In the genomic region with DNA sequence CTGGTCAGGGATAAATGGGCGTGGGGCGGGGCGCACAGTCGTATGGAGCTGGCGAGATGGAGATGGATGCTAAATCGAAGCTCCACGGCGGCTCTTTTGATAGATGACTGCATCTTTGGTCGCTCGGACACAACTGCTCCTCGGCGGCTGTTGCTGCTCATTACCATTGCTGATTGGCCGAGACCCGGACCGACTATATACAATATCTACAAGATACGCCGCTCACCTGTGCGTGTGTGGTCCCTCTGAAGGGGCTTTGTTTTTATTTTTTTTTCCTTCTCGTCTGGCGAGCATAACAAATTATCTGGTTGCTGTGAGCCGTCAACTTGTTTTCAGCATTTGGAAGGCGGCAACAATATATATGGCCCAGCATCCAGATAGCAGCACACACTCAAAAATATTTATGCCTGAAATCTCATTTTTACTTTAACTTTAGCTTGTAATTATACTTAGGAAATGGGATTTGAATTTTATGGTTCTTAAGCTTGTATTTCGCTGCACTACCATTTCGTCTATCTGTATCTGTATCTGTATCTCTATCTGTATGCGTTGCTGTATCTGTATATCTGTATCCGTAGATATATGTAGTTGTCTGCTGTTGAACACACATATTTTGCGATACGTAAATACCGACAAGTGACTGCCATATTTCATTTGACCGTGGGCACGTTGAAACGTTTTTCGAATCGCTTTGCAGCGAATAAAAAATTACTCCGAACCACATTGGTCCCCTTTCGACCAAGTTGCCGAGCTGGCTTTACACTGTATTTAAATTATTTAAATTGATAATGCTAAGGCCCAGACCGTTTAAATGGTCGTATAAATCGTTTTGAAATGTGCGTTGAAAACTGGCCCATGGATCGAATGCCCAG, we compare ENCODE assay signal across 2 fruit fly cellular contexts.
TF ChIP-seq lines count a peak whose summit lies in the region.

No protein-coding gene starts in this region.

TF ChIP-seq in whole organism, embryonic, 481 proteins besides CTCF, POLR2A, EP300 and RAD21 (continued from another document):
- TF ChIP-seq ash1 (GFP tag; optimal IDR thresholded peaks at IDR 0.05; lab: Kevin White, UChicago) (no peak), D19A (tag; optimal IDR thresholded peaks at IDR 0.05; lab: Kevin White, UChicago) (no peak), gcm2 (GFP tag; optimal IDR thresholded peaks at IDR 0.05; lab: Kevin White, UChicago) (no peak), Awh (GFP tag; IDR thresholded peaks at IDR 0.05; lab: Robert Waterston, UW) (peak; percentile 85), C15 (GFP tag; IDR thresholded peaks at IDR 0.05; lab: Robert Waterston, UW) (no peak), CG13296 (GFP tag; optimal IDR thresholded peaks at IDR 0.05; lab: Kevin White, UChicago) (no peak), Ets65A (GFP tag; lab: Kevin White, UChicago) (peak; percentile 88), CG8359 (GFP tag; optimal IDR thresholded peaks at IDR 0.05; lab: Kevin White, UChicago; ENCODE audit: borderline replicate concordance) (peak; percentile 6)

TF ChIP-seq in whole organism, prepupa, 60 proteins besides CTCF, POLR2A, EP300 and RAD21 (continued from another document):
- TF ChIP-seq eg (GFP tag; IDR thresholded peaks at IDR 0.05; lab: Robert Waterston, UW) (0 out of 3 replicates have a peak, but pooled peaks have one; percentile 17), CG15336 (GFP tag; IDR thresholded peaks at IDR 0.05; lab: Robert Waterston, UW) (peak; percentile 39), topi (GFP tag; optimal IDR thresholded peaks at IDR 0.05; lab: Kevin White, UChicago) (peak; percentile 29), CG31627 (GFP tag; optimal IDR thresholded peaks at IDR 0.05; lab: Kevin White, UChicago) (peak; percentile 35), Ets96B (tag; optimal IDR thresholded peaks at IDR 0.05; lab: Kevin White, UChicago) (peak; percentile 9), CG32006 (GFP tag; optimal IDR thresholded peaks at IDR 0.05; lab: Kevin White, UChicago) (peak; percentile 33), Hr4 (GFP tag; optimal IDR thresholded peaks at IDR 0.05; lab: Kevin White, UChicago) (peak; percentile 11), acj6 (GFP tag; optimal IDR thresholded peaks at IDR 0.05; lab: Kevin White, UChicago) (no peak)
